Fruit fly (Drosophila melanogaster) whole organism, embryonic: ENCODE data around the gene CG6470.

Source experiments
- Adf1 ChIP-seq: fragments of 200-800 bp; sonication (Bioruptor generic); IDR thresholded peaks from 2 replicates; pipeline ENCODE4 v1.3.6; 2022; ENCODE audit warnings: missing biosample characterization, missing genetic modification characterization
- B-H2 ChIP-seq: fragments of 200-800 bp; sonication (Bioruptor generic); optimal IDR thresholded peaks from 2 replicates; lab custom pipeline; 2018; ENCODE audit warnings: missing biosample characterization, mild to moderate bottlenecking, missing genetic modification characterization
- CG10959 ChIP-seq: fragments of 200-800 bp; sonication (Bioruptor generic); IDR thresholded peaks from 2 replicates; pipeline ENCODE4 v1.3.6; 2022; ENCODE audit warnings: missing biosample characterization, missing genetic modification characterization
- CG11247 ChIP-seq: fragments of 200-800 bp; sonication (Bioruptor generic); IDR thresholded peaks from 2 replicates; pipeline ENCODE4 v1.3.6; 2022; ENCODE audit warnings: missing biosample characterization, missing genetic modification characterization
- CG11504 ChIP-seq: fragments of 200-800 bp; sonication (Bioruptor generic); optimal IDR thresholded peaks from 3 replicates; lab custom pipeline; 2019; ENCODE audit warnings: missing biosample characterization, mild to moderate bottlenecking, missing genetic modification characterization, moderate library complexity
- CG12391 ChIP-seq: fragments of 200-800 bp; sonication (Bioruptor generic); optimal IDR thresholded peaks from 3 replicates; lab custom pipeline; 2018; ENCODE audit warnings: missing biosample characterization, mild to moderate bottlenecking, missing genetic modification characterization, moderate library complexity
- CG12659 ChIP-seq: fragments of 200-800 bp; sonication (Bioruptor generic); optimal IDR thresholded peaks from 3 replicates; lab custom pipeline; 2017; ENCODE audit warnings: mild to moderate bottlenecking, missing biosample characterization, missing genetic modification reagents, missing genetic modification characterization
- CG12942 ChIP-seq: fragments of 200-800 bp; sonication (Bioruptor generic); optimal IDR thresholded peaks from 3 replicates; lab custom pipeline; 2016; ENCODE audit warnings: missing biosample characterization, missing genetic modification characterization
- CG14860 ChIP-seq: fragments of 200-800 bp; sonication (Bioruptor generic); IDR thresholded peaks from 3 replicates; pipeline ENCODE4 v1.3.6; 2022; ENCODE audit warnings: missing biosample characterization, missing genetic modification characterization; ENCODE audit not compliant: partially characterized antibody
- CG16815 ChIP-seq: fragments of 200-800 bp; sonication (Bioruptor generic); optimal IDR thresholded peaks from 3 replicates; lab custom pipeline; 2017; ENCODE audit warnings: missing biosample characterization, mild to moderate bottlenecking, missing genetic modification characterization
- CG17359 ChIP-seq: fragments of 200-800 bp; sonication (Bioruptor generic); optimal IDR thresholded peaks from 3 replicates; lab custom pipeline; 2018; ENCODE audit warnings: missing biosample characterization, mild to moderate bottlenecking, missing genetic modification characterization, moderate library complexity
- CG33213 ChIP-seq: fragments of 200-800 bp; sonication (Bioruptor generic); optimal IDR thresholded peaks from 3 replicates; lab custom pipeline; 2016; ENCODE audit warnings: missing biosample characterization, missing genetic modification characterization
- CG3995 ChIP-seq: fragments of 200-800 bp; sonication (Bioruptor generic); optimal IDR thresholded peaks from 3 replicates; lab custom pipeline; 2016; ENCODE audit warnings: missing biosample characterization, missing genetic modification characterization
- CG4328 ChIP-seq: fragments of 200-800 bp; sonication (Bioruptor generic); optimal IDR thresholded peaks from 3 replicates; lab custom pipeline; 2017; ENCODE audit warnings: missing biosample characterization, missing genetic modification reagents, missing genetic modification characterization
- CG5180 ChIP-seq: fragments of 200-800 bp; sonication (Bioruptor generic); optimal IDR thresholded peaks from 3 replicates; lab custom pipeline; 2017; ENCODE audit warnings: missing biosample characterization, missing genetic modification characterization, mild to moderate bottlenecking, moderate library complexity, missing genetic modification reagents
- CG6791 ChIP-seq: fragments of 200-800 bp; sonication (Bioruptor generic); IDR thresholded peaks from 3 replicates; pipeline ENCODE4 v1.3.6; 2022; ENCODE audit warnings: missing biosample characterization, missing genetic modification characterization; ENCODE audit not compliant: partially characterized antibody
- CG7786 ChIP-seq: fragments of 200-800 bp; sonication (Bioruptor generic); optimal IDR thresholded peaks from 2 replicates; lab custom pipeline; 2016; ENCODE audit warnings: missing biosample characterization, missing genetic modification characterization
- CG9797 ChIP-seq: fragments of 200-800 bp; sonication (Bioruptor generic); optimal IDR thresholded peaks from 3 replicates; lab custom pipeline; 2018; ENCODE audit warnings: missing biosample characterization, mild to moderate bottlenecking, missing genetic modification characterization
- CHES-1-like ChIP-seq: fragments of 200-800 bp; sonication (Bioruptor generic); optimal IDR thresholded peaks from 2 replicates; lab custom pipeline; 2016; ENCODE audit warnings: missing biosample characterization, missing genetic modification characterization
- D ChIP-seq, 2 experiments: fragments of 200-800 bp in 1 of 2; fragments of >200 bp in 1 of 2; sonication (Bioruptor generic) in 1 of 2; optimal IDR thresholded peaks; 2 replicates in 1 of 2; 3 replicates in 1 of 2; lab custom pipeline; 2017; ENCODE audit warnings: mild to moderate bottlenecking in 1 of 2, missing biosample characterization in 1 of 2, missing genetic modification characterization in 1 of 2, missing genetic modification reagents in 1 of 2
- E2f2 ChIP-seq: fragments of 200-800 bp; sonication (Bioruptor generic); IDR thresholded peaks from 2 replicates; pipeline ENCODE4 v1.3.6; 2022; ENCODE audit warnings: missing biosample characterization, missing genetic modification characterization
- ERR ChIP-seq: fragments of 200-800 bp; sonication (Bioruptor generic); optimal IDR thresholded peaks from 2 replicates; lab custom pipeline; 2016; ENCODE audit warnings: missing biosample characterization, missing genetic modification characterization
- Hey ChIP-seq: fragments of 200-800 bp; sonication (Bioruptor generic); optimal IDR thresholded peaks from 3 replicates; lab custom pipeline; 2018; ENCODE audit warnings: missing biosample characterization, mild to moderate bottlenecking, missing genetic modification characterization
- Hr51 ChIP-seq, 2 experiments: fragments of 200-800 bp; sonication (Bioruptor generic); optimal IDR thresholded peaks; 2 replicates in 1 of 2; 3 replicates in 1 of 2; lab custom pipeline; 2016 to 2018; ENCODE audit warnings: missing biosample characterization in 2 of 2, missing genetic modification characterization in 2 of 2, mild to moderate bottlenecking in 1 of 2, moderate library complexity in 1 of 2
- MESR4 ChIP-seq: fragments of 200-800 bp; sonication (Bioruptor generic); optimal IDR thresholded peaks from 2 replicates; lab custom pipeline; 2018; ENCODE audit warnings: missing biosample characterization, mild to moderate bottlenecking, missing genetic modification characterization, moderate library complexity
- MTF-1 ChIP-seq: fragments of 200-800 bp; sonication (Bioruptor generic); optimal IDR thresholded peaks from 2 replicates; lab custom pipeline; 2018; ENCODE audit warnings: missing biosample characterization, mild to moderate bottlenecking, missing genetic modification characterization, borderline replicate concordance
- Max ChIP-seq: fragments of 200-800 bp; sonication (Bioruptor generic); optimal IDR thresholded peaks from 2 replicates; lab custom pipeline; 2016; ENCODE audit warnings: missing biosample characterization, mild to moderate bottlenecking, missing genetic modification characterization
- Mrtf ChIP-seq: fragments of 200-800 bp; sonication (Bioruptor generic); IDR thresholded peaks from 3 replicates; pipeline ENCODE4 v1.3.6; 2022; ENCODE audit warnings: missing biosample characterization, missing genetic modification characterization
- NFAT ChIP-seq: fragments of 200-800 bp; sonication (Bioruptor generic); IDR thresholded peaks from 2 replicates; pipeline ENCODE4 v1.3.6; 2022; ENCODE audit warnings: missing biosample characterization, missing genetic modification characterization
- Nf-YB ChIP-seq: fragments of 200-800 bp; sonication (Bioruptor generic); optimal IDR thresholded peaks from 3 replicates; lab custom pipeline; 2019; ENCODE audit warnings: missing biosample characterization, mild to moderate bottlenecking, missing genetic modification characterization, moderate library complexity
- ap ChIP-seq: fragments of 200-800 bp; sonication (Bioruptor generic); IDR thresholded peaks from 2 replicates; pipeline ENCODE4 v1.3.6; 2022; ENCODE audit warnings: missing biosample characterization, missing genetic modification characterization
- cg ChIP-seq: fragments of 200-800 bp; sonication (Bioruptor generic); optimal IDR thresholded peaks from 3 replicates; lab custom pipeline; 2019; ENCODE audit warnings: missing biosample characterization, mild to moderate bottlenecking, missing genetic modification characterization, moderate library complexity
- crc ChIP-seq: fragments of 200-800 bp; sonication (Bioruptor generic); optimal IDR thresholded peaks from 2 replicates; lab custom pipeline; 2016; ENCODE audit warnings: missing biosample characterization, missing genetic modification characterization
- eyg ChIP-seq: fragments of 200-800 bp; sonication (Bioruptor generic); optimal IDR thresholded peaks from 3 replicates; lab custom pipeline; 2016; ENCODE audit warnings: missing biosample characterization, missing genetic modification characterization
- gsb-n ChIP-seq: fragments of 200-800 bp; sonication (Bioruptor generic); optimal IDR thresholded peaks from 3 replicates; lab custom pipeline; 2018; ENCODE audit warnings: missing biosample characterization, mild to moderate bottlenecking, missing genetic modification characterization
- hkb ChIP-seq, 2 experiments: fragments of 200-800 bp in 1 of 2; fragments of >200 bp in 1 of 2; sonication (Bioruptor generic) in 1 of 2; IDR thresholded peaks in 1 of 2; optimal IDR thresholded peaks in 1 of 2; 2 replicates each; pipeline versions ENCODE4 v1.3.6 to Lab custom; 2017 to 2022; ENCODE audit warnings: missing biosample characterization in 1 of 2, missing genetic modification characterization in 1 of 2
- ken ChIP-seq: fragments of 200-800 bp; sonication (Bioruptor generic); IDR thresholded peaks from 3 replicates; pipeline ENCODE4 v1.3.6; 2022; ENCODE audit warnings: missing biosample characterization, missing genetic modification characterization
- lbe ChIP-seq: fragments of 200-800 bp; sonication (Bioruptor generic); optimal IDR thresholded peaks from 2 replicates; lab custom pipeline; 2016; ENCODE audit warnings: missing biosample characterization, mild to moderate bottlenecking, missing genetic modification characterization
- rib ChIP-seq: fragments of 200-800 bp; sonication (Bioruptor generic); IDR thresholded peaks from 2 replicates; pipeline ENCODE4 v1.3.6; 2022; ENCODE audit warnings: missing biosample characterization, missing genetic modification characterization
- ro ChIP-seq: fragments of 200-800 bp; sonication (Bioruptor generic); IDR thresholded peaks from 2 replicates; pipeline ENCODE4 v1.3.6; 2022; ENCODE audit warnings: missing biosample characterization, missing genetic modification characterization
- salm ChIP-seq: fragments of 200-800 bp; sonication (Bioruptor generic); optimal IDR thresholded peaks from 2 replicates; lab custom pipeline; 2018; ENCODE audit warnings: missing biosample characterization, mild to moderate bottlenecking, missing genetic modification characterization
- sd ChIP-seq: fragments of 200-800 bp; sonication (Bioruptor generic); optimal IDR thresholded peaks from 3 replicates; lab custom pipeline; 2018; ENCODE audit warnings: missing biosample characterization, mild to moderate bottlenecking, missing genetic modification characterization, moderate library complexity
- sima ChIP-seq: fragments of 200-800 bp; sonication (Bioruptor generic); optimal IDR thresholded peaks from 2 replicates; lab custom pipeline; 2016; ENCODE audit warnings: missing biosample characterization, missing genetic modification characterization
- slbo ChIP-seq: fragments of 200-800 bp; sonication (Bioruptor generic); IDR thresholded peaks from 2 replicates; pipeline ENCODE4 v1.3.6; 2022; ENCODE audit warnings: missing biosample characterization, missing genetic modification characterization
- sqz ChIP-seq: fragments of 200-800 bp; sonication (Bioruptor generic); optimal IDR thresholded peaks from 3 replicates; lab custom pipeline; 2018; ENCODE audit warnings: missing biosample characterization, mild to moderate bottlenecking, missing genetic modification characterization
- tna ChIP-seq: fragments of 200-800 bp; sonication (Bioruptor generic); IDR thresholded peaks from 2 replicates; pipeline ENCODE4 v1.3.6; 2022; ENCODE audit warnings: missing biosample characterization, missing genetic modification characterization; ENCODE audit not compliant: partially characterized antibody
- vfl ChIP-seq: fragments of 200-800 bp; sonication (Bioruptor generic); optimal IDR thresholded peaks from 2 replicates; lab custom pipeline; 2016; ENCODE audit warnings: missing biosample characterization, missing genetic modification characterization

The CG6470 gene

dm6 chrX:18504948-18505597 is 9.6 kb downstream of the CG6470 start, which contains the start of gene Wnt5 (continued):
- peak; percentile 6 for TF ChIP-seq Max (GFP tag; lab: Kevin White, UChicago)
- no peak for TF ChIP-seq D (optimal IDR thresholded peaks at IDR 0.05; lab: Kevin White, UChicago)
- peak; percentile 2 for TF ChIP-seq D (GFP tag; optimal IDR thresholded peaks at IDR 0.05; lab: Kevin White, UChicago)
- TF ChIP-seq CG11504 = peak; percentile 100
- peak; percentile 55 for TF ChIP-seq CG11247 (GFP tag; lab: Robert Waterston, UW)
- no peak for TF ChIP-seq crc (GFP tag; lab: Kevin White, UChicago)
- TF ChIP-seq CG12391 (tag; lab: Kevin White, UChicago) = peak; percentile 11
- TF ChIP-seq B-H2 (GFP tag; lab: Kevin White, UChicago) = no peak
- TF ChIP-seq CG12659 (GFP tag; lab: Kevin White, UChicago) = peak; percentile 56
- 0 out of 2 replicates have a peak, but pooled peaks have one; percentile 14 for TF ChIP-seq E2f2 (GFP tag; lab: Robert Waterston, UW)
- peak; percentile 15 for TF ChIP-seq CHES-1-like (GFP tag; lab: Kevin White, UChicago)
- TF ChIP-seq MESR4 (GFP tag; lab: Kevin White, UChicago) = peak; percentile 53
- TF ChIP-seq CG5180 (GFP tag; lab: Kevin White, UChicago) = peak; percentile 97
- no peak for TF ChIP-seq CG16815

dm6 chrX:18499679-18500187 is 14.9 kb downstream of the CG6470 start, which contains the start of the genes Pgant7 and Xrcc2:
Pgant7 (minus strand) TSS chrX:18499986.
Xrcc2 (plus strand) TSS chrX:18500127.
- TF ChIP-seq CG12942 (no peak), vfl (no peak), CG4328 (GFP tag; lab: Kevin White, UChicago) (no peak), ken (GFP tag; lab: Robert Waterston, UW) (no peak), NFAT (GFP tag; lab: Robert Waterston, UW) (no peak), sima (GFP tag; lab: Kevin White, UChicago) (no peak), Mrtf (no peak), CG14860 (GFP tag; lab: Robert Waterston, UW) (peak; percentile 81), cg (GFP tag; lab: Kevin White, UChicago) (no peak), CG33213 (no peak), slbo (GFP tag; lab: Robert Waterston, UW) (no peak), CG6791 (GFP tag; lab: Robert Waterston, UW) (peak; percentile 69; the same call in 2 of the 3 replicates), rib (GFP tag; lab: Robert Waterston, UW) (no peak), Adf1 (GFP tag; lab: Robert Waterston, UW) (no peak), Nf-YB (GFP tag; lab: Kevin White, UChicago) (no peak), CG12391 (tag; lab: Kevin White, UChicago) (no peak), salm (no peak), sd (tag; lab: Kevin White, UChicago) (no peak), sqz (GFP tag; lab: Kevin White, UChicago) (peak; percentile 26), CG7786 (GFP tag; lab: Kevin White, UChicago) (no peak), Hey (tag; lab: Kevin White, UChicago) (no peak), CG17359 (tag; lab: Kevin White, UChicago) (no peak), ro (GFP tag; lab: Robert Waterston, UW) (no peak), ERR (no peak), gsb-n (tag; lab: Kevin White, UChicago) (no peak), eyg (GFP tag; lab: Kevin White, UChicago) (no peak), MTF-1 (no peak), Hr51 (GFP tag; optimal IDR thresholded peaks at IDR 0.05; lab: Kevin White, UChicago) (no peak), lbe (GFP tag; lab: Kevin White, UChicago) (no peak), CG3995 (GFP tag; lab: Kevin White, UChicago) (no peak), hkb (optimal IDR thresholded peaks at IDR 0.05; lab: Kevin White, UChicago) (no peak), hkb (GFP tag; IDR thresholded peaks at IDR 0.05; lab: Robert Waterston, UW) (no peak), ap (GFP tag; lab: Robert Waterston, UW) (no peak), tna (GFP tag; lab: Robert Waterston, UW) (peak; percentile 59; the same call in 1 of the 2 replicates), CG10959 (GFP tag; lab: Robert Waterston, UW) (no peak), CG9797 (GFP tag; lab: Kevin White, UChicago) (peak; percentile 81)
